Fruit fly (Drosophila melanogaster): ENCODE measurements around the gene CG7264.

Gene CG7264

dm6 chr3L:11833296-11833717 is 4.5 kb downstream of the CG7264 start, which contains the start of gene CycA:
Gene CycA, minus strand, starts transcription at chr3L:11833578.
- TF ChIP-seq CG10631 (GFP tag; optimal IDR thresholded peaks at IDR 0.05) = no peak
- no peak for TF ChIP-seq CG6808 (GFP tag; optimal IDR thresholded peaks at IDR 0.05)
- peak; percentile 68 for TF ChIP-seq Eip78C (GFP tag)
- no peak for TF ChIP-seq fd59A (GFP tag; optimal IDR thresholded peaks at IDR 0.05)
- no peak for TF ChIP-seq net (GFP tag; optimal IDR thresholded peaks at IDR 0.05)
- TF ChIP-seq CG11902 (GFP tag; optimal IDR thresholded peaks at IDR 0.05) = no peak
- no peak for TF ChIP-seq CG6792 (GFP tag; optimal IDR thresholded peaks at IDR 0.05)
- TF ChIP-seq Eip75B (GFP tag; optimal IDR thresholded peaks at IDR 0.05) = no peak
- TF ChIP-seq lz (GFP tag; optimal IDR thresholded peaks at IDR 0.05) = peak; percentile 20
- TF ChIP-seq Smox (GFP tag; optimal IDR thresholded peaks at IDR 0.05) = no peak
- no peak for TF ChIP-seq CG4318 (GFP tag; optimal IDR thresholded peaks at IDR 0.05)
- TF ChIP-seq Blimp-1 (GFP tag; optimal IDR thresholded peaks at IDR 0.05) = peak; percentile 29
- TF ChIP-seq CG1621 (tag; optimal IDR thresholded peaks at IDR 0.05) = no peak
- peak; percentile 32 for TF ChIP-seq Sox14 (GFP tag; optimal IDR thresholded peaks at IDR 0.05)
- no peak for TF ChIP-seq eg (GFP tag; IDR thresholded peaks at IDR 0.05)
- no peak for TF ChIP-seq ss (GFP tag; optimal IDR thresholded peaks at IDR 0.05)
- TF ChIP-seq Hr38 (GFP tag; optimal IDR thresholded peaks at IDR 0.05) = no peak
- no peak for TF ChIP-seq CG34406 (GFP tag; optimal IDR thresholded peaks at IDR 0.05)
- peak; percentile 0 for TF ChIP-seq achi (GFP tag; optimal IDR thresholded peaks at IDR 0.05)
- peak; percentile 67 for TF ChIP-seq fkh (GFP tag; optimal IDR thresholded peaks at IDR 0.05)

- no peak for TF ChIP-seq CG8119 (GFP tag; IDR thresholded peaks at IDR 0.05)
- TF ChIP-seq net (GFP tag; optimal IDR thresholded peaks at IDR 0.05) = no peak
These were observed 7.8 kb downstream of the CG7264 start, which contains the start of gene CG43064 for dm6 chr3L:11836575-11837077. Gene CG43064, minus strand, starts transcription at chr3L:11836721.

dm6 chr3L:11847703-11848102 is 18.9 kb downstream of the CG7264 start, which contains the start of gene CG12521:
Gene CG12521, minus strand, starts transcription at chr3L:11847803.
- no peak for TF ChIP-seq CG8319 (GFP tag; optimal IDR thresholded peaks at IDR 0.05)
- no peak for TF ChIP-seq vri (GFP tag; optimal IDR thresholded peaks at IDR 0.05)
- TF ChIP-seq Lpt (GFP tag; optimal IDR thresholded peaks at IDR 0.05) = no peak
- no peak for TF ChIP-seq CG3032 (tag; optimal IDR thresholded peaks at IDR 0.05)
- TF ChIP-seq Sox15 (GFP tag; optimal IDR thresholded peaks at IDR 0.05) = no peak
- no peak for TF ChIP-seq CG8632 (GFP tag; optimal IDR thresholded peaks at IDR 0.05)
- no peak for TF ChIP-seq Eip75B (GFP tag; optimal IDR thresholded peaks at IDR 0.05)
- no peak for TF ChIP-seq fd85E (GFP tag; optimal IDR thresholded peaks at IDR 0.05)
- no peak for TF ChIP-seq Blimp-1 (GFP tag; optimal IDR thresholded peaks at IDR 0.05)
- TF ChIP-seq acj6 (GFP tag; optimal IDR thresholded peaks at IDR 0.05) = no peak
- no peak for TF ChIP-seq eg (GFP tag; IDR thresholded peaks at IDR 0.05)
- no peak for TF ChIP-seq Eip78C (GFP tag)

- no peak for TF ChIP-seq dac (GFP tag; optimal IDR thresholded peaks at IDR 0.05)
- TF ChIP-seq CG6808 (GFP tag; optimal IDR thresholded peaks at IDR 0.05) = no peak
- peak; percentile 2 for TF ChIP-seq svp (GFP tag)
- TF ChIP-seq CG15336 (GFP tag; IDR thresholded peaks at IDR 0.05) = no peak
- TF ChIP-seq achi (GFP tag; optimal IDR thresholded peaks at IDR 0.05) = no peak
- TF ChIP-seq Ets96B (tag; optimal IDR thresholded peaks at IDR 0.05) = no peak
These were observed 24.1 kb downstream of the CG7264 start for dm6 chr3L:11852924-11853323.

dm6 chr3L:11858745-11859144 is 29.9 kb downstream of the CG7264 start:
- TF ChIP-seq topi (GFP tag; optimal IDR thresholded peaks at IDR 0.05) = no peak
- peak; percentile 19 for TF ChIP-seq Eip78C (GFP tag)
- peak; percentile 50 for TF ChIP-seq svp (GFP tag)

Measured in whole organism, prepupa.